Fruit fly (Drosophila melanogaster) whole organism, adult: Measurements from ENCODE around the gene tow.
A peak's percentile ranks its signal among the peaks of the same experiment; 100 is the strongest.

Experiments
- CG11617 ChIP-seq: fragments of 200-800 bp; sonication (Bioruptor generic); optimal IDR thresholded peaks from 2 replicates; lab custom pipeline; 2017; ENCODE audit warnings: mild to moderate bottlenecking, missing biosample characterization, missing genetic modification reagents, missing genetic modification characterization
- CG12768 ChIP-seq: fragments of 200-800 bp; sonication (Bioruptor generic); optimal IDR thresholded peaks from 2 replicates; lab custom pipeline; 2017; ENCODE audit warnings: missing biosample characterization, missing genetic modification characterization, mild to moderate bottlenecking, moderate library complexity, missing genetic modification reagents
- CG14711 ChIP-seq: fragments of 200-800 bp; sonication (Bioruptor generic); optimal IDR thresholded peaks from 2 replicates; lab custom pipeline; 2018; ENCODE audit warnings: missing biosample characterization, mild to moderate bottlenecking, missing genetic modification characterization, moderate library complexity
- CG1620 ChIP-seq: fragments of 200-800 bp; sonication (Bioruptor generic); optimal IDR thresholded peaks from 2 replicates; lab custom pipeline; 2016; ENCODE audit warnings: missing biosample characterization, missing genetic modification characterization
- CG33017 ChIP-seq: fragments of 200-800 bp; sonication (Bioruptor generic); optimal IDR thresholded peaks from 2 replicates; lab custom pipeline; 2018; ENCODE audit warnings: missing biosample characterization, mild to moderate bottlenecking, missing genetic modification characterization, moderate library complexity
- CG5204 ChIP-seq: fragments of 200-800 bp; sonication (Bioruptor generic); optimal IDR thresholded peaks from 2 replicates; lab custom pipeline; 2016; ENCODE audit warnings: missing biosample characterization, missing genetic modification characterization
- CG7045 ChIP-seq: fragments of 200-800 bp; sonication (Bioruptor generic); optimal IDR thresholded peaks from 2 replicates; lab custom pipeline; 2017; ENCODE audit warnings: missing biosample characterization, mild to moderate bottlenecking, missing genetic modification characterization
- CG7101 ChIP-seq: fragments of 200-800 bp; sonication (Bioruptor generic); optimal IDR thresholded peaks from 2 replicates; lab custom pipeline; 2018; ENCODE audit warnings: missing biosample characterization, mild to moderate bottlenecking, missing genetic modification characterization, moderate library complexity
- Clk ChIP-seq: fragments of 200-800 bp; sonication (Bioruptor generic); optimal IDR thresholded peaks from 2 replicates; lab custom pipeline; 2017; ENCODE audit warnings: missing biosample characterization, missing genetic modification characterization
- Crg-1 ChIP-seq: fragments of 200-800 bp; sonication (Bioruptor generic); optimal IDR thresholded peaks from 2 replicates; lab custom pipeline; 2016; ENCODE audit warnings: missing biosample characterization, missing genetic modification characterization
- Hr96 ChIP-seq: fragments of 200-800 bp; sonication (Bioruptor generic); optimal IDR thresholded peaks from 2 replicates; lab custom pipeline; 2016; ENCODE audit warnings: missing biosample characterization, missing genetic modification characterization
- Mnt ChIP-seq: fragments of 200-800 bp; sonication (Bioruptor generic); optimal IDR thresholded peaks from 2 replicates; lab custom pipeline; 2016; ENCODE audit warnings: missing biosample characterization, mild to moderate bottlenecking, missing genetic modification characterization
- bab1 ChIP-seq: fragments of 200-800 bp; sonication (Bioruptor generic); optimal IDR thresholded peaks from 3 replicates; lab custom pipeline; 2019; ENCODE audit warnings: missing biosample characterization, mild to moderate bottlenecking, missing genetic modification characterization, moderate library complexity
- cic ChIP-seq: fragments of 200-800 bp; sonication (Bioruptor generic); optimal IDR thresholded peaks from 2 replicates; lab custom pipeline; 2017; ENCODE audit warnings: missing biosample characterization, mild to moderate bottlenecking, missing genetic modification characterization, moderate library complexity
- cnc ChIP-seq, 2 experiments: fragments of >200 bp; optimal IDR thresholded peaks; 2 replicates each; lab custom pipeline; 2017
- kay ChIP-seq: fragments of 200-800 bp; sonication (Bioruptor generic); peaks from one replicate; lab custom pipeline; 2016; ENCODE audit warnings: missing biosample characterization, missing genetic modification characterization, borderline replicate concordance
- ovo ChIP-seq: fragments of 200-800 bp; sonication (Bioruptor generic); optimal IDR thresholded peaks from 2 replicates; lab custom pipeline; 2016; ENCODE audit warnings: missing biosample characterization, missing genetic modification characterization
- pad ChIP-seq: fragments of 200-800 bp; sonication (Bioruptor generic); optimal IDR thresholded peaks from 3 replicates; lab custom pipeline; 2017; ENCODE audit warnings: missing biosample characterization, missing genetic modification characterization, mild to moderate bottlenecking, moderate library complexity, missing genetic modification reagents
- tj ChIP-seq: fragments of 200-800 bp; sonication (Bioruptor generic); optimal IDR thresholded peaks from 3 replicates; lab custom pipeline; 2017; ENCODE audit warnings: missing biosample characterization, mild to moderate bottlenecking, missing genetic modification characterization, moderate library complexity
- toe ChIP-seq: fragments of 200-800 bp; sonication (Bioruptor generic); optimal IDR thresholded peaks from 2 replicates; lab custom pipeline; 2016; ENCODE audit warnings: missing biosample characterization, missing genetic modification characterization

Gene tow

dm6 chr3L:6961992-6962570 is 19.4 kb downstream of the tow start:
- TF ChIP-seq CG7045 (GFP tag; lab: Kevin White, UChicago) = no peak
- no peak for TF ChIP-seq ovo (GFP tag; lab: Kevin White, UChicago)
- no peak for TF ChIP-seq bab1 (GFP tag; lab: Kevin White, UChicago)
- TF ChIP-seq CG1620 = no peak
- no peak for TF ChIP-seq Mnt (GFP tag; lab: Kevin White, UChicago)
- no peak for TF ChIP-seq pad (GFP tag; lab: Kevin White, UChicago)
- TF ChIP-seq tj = no peak
- peak; percentile 31 for TF ChIP-seq cic (GFP tag; lab: Kevin White, UChicago)
- TF ChIP-seq kay (GFP tag; lab: Kevin White, UChicago) = peak; percentile 89

dm6 chr3L:6963175-6963574 is 20.5 kb downstream of the tow start:
- TF ChIP-seq Mnt (GFP tag; lab: Kevin White, UChicago) = peak; percentile 18
- TF ChIP-seq CG5204 = no peak
- TF ChIP-seq cic (GFP tag; lab: Kevin White, UChicago) = peak; percentile 18
- no peak for TF ChIP-seq CG12768 (GFP tag; lab: Kevin White, UChicago)

dm6 chr3L:6963792-6964487 is 21.3 kb downstream of the tow start:
- no peak for TF ChIP-seq bab1 (GFP tag; lab: Kevin White, UChicago)
- TF ChIP-seq Crg-1 (GFP tag; lab: Kevin White, UChicago) = no peak
- TF ChIP-seq cic (GFP tag; lab: Kevin White, UChicago) = no peak
- no peak for TF ChIP-seq kay (GFP tag; lab: Kevin White, UChicago)
- TF ChIP-seq Clk (GFP tag; lab: Kevin White, UChicago) = no peak
- TF ChIP-seq CG7045 (GFP tag; lab: Kevin White, UChicago) = no peak
- no peak for TF ChIP-seq CG5204

dm6 chr3L:6964488-6965152 is 22.0 kb downstream of the tow start, which contains the start of gene sgl:
Gene sgl (minus strand): TSS chr3L:6964758.
- TF ChIP-seq Mnt (GFP tag; lab: Kevin White, UChicago) (peak; percentile 98), CG11617 (GFP tag; lab: Kevin White, UChicago) (peak; percentile 18), pad (GFP tag; lab: Kevin White, UChicago) (peak; percentile 15), bab1 (GFP tag; lab: Kevin White, UChicago) (peak; percentile 73), tj (peak; percentile 43), CG7045 (GFP tag; lab: Kevin White, UChicago) (peak; percentile 37), CG14711 (tag; lab: Kevin White, UChicago) (no peak), cic (GFP tag; lab: Kevin White, UChicago) (peak; percentile 87), CG7101 (peak; percentile 29), Clk (GFP tag; lab: Kevin White, UChicago) (no peak), ovo (GFP tag; lab: Kevin White, UChicago) (peak; percentile 61), kay (GFP tag; lab: Kevin White, UChicago) (no peak), CG5204 (no peak), CG33017 (tag; lab: Kevin White, UChicago) (peak; percentile 66), CG1620 (peak; percentile 26), CG12768 (GFP tag; lab: Kevin White, UChicago) (peak; percentile 74), toe (GFP tag; lab: Kevin White, UChicago) (no peak), cnc (optimal IDR thresholded peaks at IDR 0.05; lab: Kevin White, UChicago) (no peak), Hr96 (peak; percentile 15), Crg-1 (GFP tag; lab: Kevin White, UChicago) (peak; percentile 5)

- no peak for TF ChIP-seq cic (GFP tag; lab: Kevin White, UChicago)
- no peak for TF ChIP-seq CG33017 (tag; lab: Kevin White, UChicago)
- no peak for TF ChIP-seq CG7101
- TF ChIP-seq cnc (optimal IDR thresholded peaks at IDR 0.05; lab: Kevin White, UChicago) = no peak
- TF ChIP-seq CG11617 (GFP tag; lab: Kevin White, UChicago) = no peak
- TF ChIP-seq CG12768 (GFP tag; lab: Kevin White, UChicago) = no peak
- TF ChIP-seq CG14711 (tag; lab: Kevin White, UChicago) = no peak
- TF ChIP-seq Clk (GFP tag; lab: Kevin White, UChicago) = no peak
- TF ChIP-seq toe (GFP tag; lab: Kevin White, UChicago) = no peak
- TF ChIP-seq kay (GFP tag; lab: Kevin White, UChicago) = no peak
- TF ChIP-seq pad (GFP tag; lab: Kevin White, UChicago) = no peak
- no peak for TF ChIP-seq Mnt (GFP tag; lab: Kevin White, UChicago)
- no peak for TF ChIP-seq tj
- no peak for TF ChIP-seq CG1620
- TF ChIP-seq Crg-1 (GFP tag; lab: Kevin White, UChicago) = no peak
- TF ChIP-seq Hr96 = no peak
- no peak for TF ChIP-seq ovo (GFP tag; lab: Kevin White, UChicago)
- TF ChIP-seq CG7045 (GFP tag; lab: Kevin White, UChicago) = no peak
- no peak for TF ChIP-seq CG5204
- no peak for TF ChIP-seq bab1 (GFP tag; lab: Kevin White, UChicago)
Measured at dm6 chr3L:6967797-6968196, 25.1 kb downstream of the tow start, which contains the start of gene CG10064. Gene CG10064 (minus strand): TSS chr3L:6967897.
